Fruit fly (Drosophila melanogaster) whole organism, embryonic: ENCODE data around the gene CG45676.

Experiments used
- Atf6 ChIP-seq: fragments of 200-800 bp; sonication (Bioruptor generic); IDR thresholded peaks from 2 replicates; pipeline ENCODE4 v1.3.6; 2022; ENCODE audit warnings: missing biosample characterization, missing genetic modification characterization
- Awh ChIP-seq: fragments of 200-800 bp; sonication (Bioruptor generic); IDR thresholded peaks from 2 replicates; pipeline ENCODE4, ENCODE4 v1.3.6; 2022; ENCODE audit warnings: missing biosample characterization, missing genetic modification characterization
- BEAF-32 ChIP-seq: fragments of 200-800 bp; sonication (Bioruptor generic); optimal IDR thresholded peaks from 3 replicates; lab custom pipeline; 2017; ENCODE audit warnings: missing biosample characterization, missing genetic modification characterization, mild to moderate bottlenecking, moderate library complexity, missing genetic modification reagents
- CG10209 ChIP-seq: fragments of 200-800 bp; sonication (Bioruptor generic); optimal IDR thresholded peaks from 3 replicates; lab custom pipeline; 2017; ENCODE audit warnings: missing biosample characterization, mild to moderate bottlenecking, missing genetic modification characterization, missing genetic modification reagents
- CG1024 ChIP-seq: fragments of 200-800 bp; sonication (Bioruptor generic); IDR thresholded peaks from 2 replicates; pipeline ENCODE4 v1.3.6; 2022; ENCODE audit warnings: missing biosample characterization, missing genetic modification characterization
- CG10267 ChIP-seq: fragments of 200-800 bp; sonication (Bioruptor generic); optimal IDR thresholded peaks from 2 replicates; lab custom pipeline; 2018; ENCODE audit warnings: missing biosample characterization, mild to moderate bottlenecking, missing genetic modification characterization, moderate library complexity
- CG10274 ChIP-seq: fragments of 200-800 bp; sonication (Bioruptor generic); optimal IDR thresholded peaks from 3 replicates; lab custom pipeline; 2017; ENCODE audit warnings: missing biosample characterization, mild to moderate bottlenecking, missing genetic modification characterization
- CG13296 ChIP-seq: fragments of 200-800 bp; sonication (Bioruptor generic); optimal IDR thresholded peaks from 3 replicates; lab custom pipeline; 2018; ENCODE audit warnings: missing biosample characterization, mild to moderate bottlenecking, missing genetic modification characterization
- CG14050 ChIP-seq: fragments of 200-800 bp; sonication (Bioruptor generic); IDR thresholded peaks from 3 replicates; pipeline ENCODE4 v1.3.6; 2022; ENCODE audit warnings: missing biosample characterization, missing genetic modification characterization
- CG14965 ChIP-seq: fragments of 200-800 bp; sonication (Bioruptor generic); optimal IDR thresholded peaks from 2 replicates; lab custom pipeline; 2016; ENCODE audit warnings: missing biosample characterization, missing genetic modification characterization, borderline replicate concordance
- CG15479 ChIP-seq: fragments of 200-800 bp; sonication (Bioruptor generic); optimal IDR thresholded peaks from 3 replicates; lab custom pipeline; 2019; ENCODE audit warnings: missing biosample characterization, mild to moderate bottlenecking, missing genetic modification characterization, moderate library complexity
- CG15601 ChIP-seq: fragments of 200-800 bp; sonication (Bioruptor generic); optimal IDR thresholded peaks from 3 replicates; lab custom pipeline; 2019; ENCODE audit warnings: missing biosample characterization, mild to moderate bottlenecking, missing genetic modification characterization, moderate library complexity
- CG17186 ChIP-seq: fragments of 200-800 bp; sonication (Bioruptor generic); optimal IDR thresholded peaks from 3 replicates; lab custom pipeline; 2017; ENCODE audit warnings: missing biosample characterization, missing genetic modification reagents, missing genetic modification characterization
- CG1792 ChIP-seq: fragments of 200-800 bp; sonication (Bioruptor generic); optimal IDR thresholded peaks from 2 replicates; lab custom pipeline; 2016; ENCODE audit warnings: missing biosample characterization, missing genetic modification characterization
- CG2116 ChIP-seq: fragments of 200-800 bp; sonication (Bioruptor generic); optimal IDR thresholded peaks from 3 replicates; lab custom pipeline; 2018; ENCODE audit warnings: missing biosample characterization, mild to moderate bottlenecking, missing genetic modification characterization
- CG3281 ChIP-seq: fragments of 200-800 bp; sonication (Bioruptor generic); optimal IDR thresholded peaks from 3 replicates; lab custom pipeline; 2017; ENCODE audit warnings: missing biosample characterization, mild to moderate bottlenecking, missing genetic modification characterization
- CG34422 ChIP-seq: fragments of 200-800 bp; sonication (Bioruptor generic); IDR thresholded peaks from 3 replicates; pipeline ENCODE4 v1.3.6; 2022; ENCODE audit warnings: missing biosample characterization, missing genetic modification characterization
- CG3726 ChIP-seq: fragments of 200-800 bp; sonication (Bioruptor generic); IDR thresholded peaks from 3 replicates; pipeline ENCODE4, ENCODE4 v1.3.6; 2022; ENCODE audit warnings: missing biosample characterization, missing genetic modification characterization
- CG3838 ChIP-seq: fragments of 200-800 bp; sonication (Bioruptor generic); optimal IDR thresholded peaks from 3 replicates; lab custom pipeline; 2016; ENCODE audit warnings: missing biosample characterization, missing genetic modification characterization
- CG4282 ChIP-seq: fragments of 200-800 bp; sonication (Bioruptor generic); optimal IDR thresholded peaks from 2 replicates; lab custom pipeline; 2016; ENCODE audit warnings: missing biosample characterization, missing genetic modification characterization
- CG5245 ChIP-seq: fragments of 200-800 bp; sonication (Bioruptor generic); optimal IDR thresholded peaks from 3 replicates; lab custom pipeline; 2016; ENCODE audit warnings: missing biosample characterization, missing genetic modification characterization
- CG6683 ChIP-seq: fragments of 200-800 bp; sonication (Bioruptor generic); optimal IDR thresholded peaks from 2 replicates; lab custom pipeline; 2017; ENCODE audit warnings: missing biosample characterization, mild to moderate bottlenecking, missing genetic modification characterization, missing genetic modification reagents
- CG7357 ChIP-seq: fragments of 200-800 bp; sonication (Bioruptor generic); IDR thresholded peaks from 3 replicates; pipeline ENCODE4 v1.3.6; 2022; ENCODE audit warnings: missing biosample characterization, missing genetic modification characterization
- CG7786 ChIP-seq: fragments of 200-800 bp; sonication (Bioruptor generic); optimal IDR thresholded peaks from 2 replicates; lab custom pipeline; 2016; ENCODE audit warnings: missing biosample characterization, missing genetic modification characterization
- CG7928 ChIP-seq: fragments of 200-800 bp; sonication (Bioruptor generic); optimal IDR thresholded peaks from 2 replicates; lab custom pipeline; 2017; ENCODE audit warnings: missing biosample characterization, mild to moderate bottlenecking, missing genetic modification characterization
- CG7963 ChIP-seq: fragments of 200-800 bp; sonication (Bioruptor generic); IDR thresholded peaks from 3 replicates; pipeline ENCODE4 v1.3.6; 2022; ENCODE audit warnings: missing biosample characterization, missing genetic modification characterization; ENCODE audit not compliant: partially characterized antibody
- CG8388 ChIP-seq: fragments of 200-800 bp; sonication (Bioruptor generic); optimal IDR thresholded peaks from 2 replicates; lab custom pipeline; 2019; ENCODE audit warnings: missing biosample characterization, mild to moderate bottlenecking, missing genetic modification characterization, moderate library complexity
- CG9797 ChIP-seq: fragments of 200-800 bp; sonication (Bioruptor generic); optimal IDR thresholded peaks from 3 replicates; lab custom pipeline; 2018; ENCODE audit warnings: missing biosample characterization, mild to moderate bottlenecking, missing genetic modification characterization
- Dll ChIP-seq: fragments of 200-800 bp; sonication (Bioruptor generic); IDR thresholded peaks from 4 replicates; pipeline ENCODE4 v1.3.6; 2022; ENCODE audit warnings: missing biosample characterization, missing genetic modification characterization; ENCODE audit not compliant: partially characterized antibody
- Dp ChIP-seq: fragments of 200-800 bp; sonication (Bioruptor generic); optimal IDR thresholded peaks from 2 replicates; lab custom pipeline; 2018; ENCODE audit warnings: missing biosample characterization, mild to moderate bottlenecking, missing genetic modification characterization, moderate library complexity
- Elba2 ChIP-seq: fragments of 200-800 bp; sonication (Bioruptor generic); optimal IDR thresholded peaks from 3 replicates; lab custom pipeline; 2016; ENCODE audit warnings: missing biosample characterization, missing genetic modification characterization
- Fer2 ChIP-seq: fragments of 200-800 bp; sonication (Bioruptor generic); optimal IDR thresholded peaks from 2 replicates; lab custom pipeline; 2018; ENCODE audit warnings: missing biosample characterization, mild to moderate bottlenecking, missing genetic modification characterization, moderate library complexity
- HmgD ChIP-seq: fragments of 200-800 bp; sonication (Bioruptor generic); optimal IDR thresholded peaks from 3 replicates; lab custom pipeline; 2016; ENCODE audit warnings: missing biosample characterization, missing genetic modification characterization
- Ptx1 ChIP-seq: fragments of 200-800 bp; sonication (Bioruptor generic); IDR thresholded peaks from 2 replicates; pipeline ENCODE4 v1.3.6; 2022; ENCODE audit warnings: missing biosample characterization, missing genetic modification characterization
- Sox102F ChIP-seq: fragments of 200-800 bp; sonication (Bioruptor generic); optimal IDR thresholded peaks from 2 replicates; lab custom pipeline; 2018; ENCODE audit warnings: missing biosample characterization, mild to moderate bottlenecking, missing genetic modification characterization, moderate library complexity
- Xrp1 ChIP-seq: fragments of 200-800 bp; sonication (Bioruptor generic); IDR thresholded peaks from 2 replicates; pipeline ENCODE4 v1.3.6; 2022; ENCODE audit warnings: missing biosample characterization, missing genetic modification characterization
- exex ChIP-seq: fragments of 200-800 bp; sonication (Bioruptor generic); optimal IDR thresholded peaks from 4 replicates; lab custom pipeline; 2018; ENCODE audit warnings: missing biosample characterization, mild to moderate bottlenecking, missing genetic modification characterization, moderate library complexity
- fu2 ChIP-seq: fragments of 200-800 bp; sonication (Bioruptor generic); optimal IDR thresholded peaks from 2 replicates; lab custom pipeline; 2016; ENCODE audit warnings: missing biosample characterization, missing genetic modification characterization
- gro ChIP-seq: fragments of 200-800 bp; sonication (Bioruptor generic); optimal IDR thresholded peaks from 2 replicates; lab custom pipeline; 2016; ENCODE audit warnings: missing biosample characterization, missing genetic modification characterization
- hbn ChIP-seq: fragments of 200-800 bp; sonication (Bioruptor generic); IDR thresholded peaks from 2 replicates; pipeline ENCODE4 v1.3.6; 2022; ENCODE audit warnings: missing biosample characterization, missing genetic modification characterization; ENCODE audit not compliant: partially characterized antibody
- lilli ChIP-seq: fragments of 200-800 bp; sonication (Bioruptor generic); optimal IDR thresholded peaks from 3 replicates; lab custom pipeline; 2016; ENCODE audit warnings: missing biosample characterization, missing genetic modification characterization
- lola ChIP-seq, 3 experiments: fragments of >200 bp in 2 of 3; fragments of 200-800 bp in 1 of 3; sonication (Bioruptor generic) in 1 of 3; optimal IDR thresholded peaks; 2 replicates each; lab custom pipeline; 2017 to 2019; ENCODE audit warnings: missing biosample characterization in 3 of 3, missing genetic modification characterization in 3 of 3, mild to moderate bottlenecking in 1 of 3, moderate library complexity in 1 of 3
- pb ChIP-seq: fragments of 200-800 bp; sonication (Bioruptor generic); optimal IDR thresholded peaks from 3 replicates; lab custom pipeline; 2016; ENCODE audit warnings: missing biosample characterization, missing genetic modification characterization
- pfk ChIP-seq: fragments of 200-800 bp; sonication (Bioruptor generic); optimal IDR thresholded peaks from 2 replicates; lab custom pipeline; 2018; ENCODE audit warnings: missing biosample characterization, mild to moderate bottlenecking, missing genetic modification characterization, moderate library complexity
- pho ChIP-seq: fragments of 200-800 bp; sonication (Bioruptor generic); optimal IDR thresholded peaks from 2 replicates; lab custom pipeline; 2016; ENCODE audit warnings: missing biosample characterization, missing genetic modification characterization
- rib ChIP-seq: fragments of 200-800 bp; sonication (Bioruptor generic); IDR thresholded peaks from 2 replicates; pipeline ENCODE4 v1.3.6; 2022; ENCODE audit warnings: missing biosample characterization, missing genetic modification characterization
- ro ChIP-seq: fragments of 200-800 bp; sonication (Bioruptor generic); IDR thresholded peaks from 2 replicates; pipeline ENCODE4 v1.3.6; 2022; ENCODE audit warnings: missing biosample characterization, missing genetic modification characterization
- sens ChIP-seq: fragments of 200-800 bp; sonication (Bioruptor generic); peaks from one replicate; lab custom pipeline; 2016; ENCODE audit warnings: missing biosample characterization, missing genetic modification characterization
- tll ChIP-seq, 2 experiments: fragments of 200-800 bp in 1 of 2; fragments of >200 bp in 1 of 2; sonication (Bioruptor generic) in 1 of 2; optimal IDR thresholded peaks; 2 replicates each; lab custom pipeline; 2017 to 2019; ENCODE audit warnings: missing biosample characterization in 2 of 2, missing genetic modification characterization in 2 of 2, mild to moderate bottlenecking in 1 of 2, moderate library complexity in 1 of 2
- twi ChIP-seq: fragments of 200-800 bp; optimal IDR thresholded peaks from 2 replicates; lab custom pipeline; 2019; ENCODE audit warnings: missing biosample characterization, mild to moderate bottlenecking, missing genetic modification characterization, moderate library complexity
- tx ChIP-seq: fragments of 200-800 bp; sonication (Bioruptor generic); optimal IDR thresholded peaks from 2 replicates; lab custom pipeline; 2016; ENCODE audit warnings: missing biosample characterization, missing genetic modification characterization

CG45676 gene

DNA sequence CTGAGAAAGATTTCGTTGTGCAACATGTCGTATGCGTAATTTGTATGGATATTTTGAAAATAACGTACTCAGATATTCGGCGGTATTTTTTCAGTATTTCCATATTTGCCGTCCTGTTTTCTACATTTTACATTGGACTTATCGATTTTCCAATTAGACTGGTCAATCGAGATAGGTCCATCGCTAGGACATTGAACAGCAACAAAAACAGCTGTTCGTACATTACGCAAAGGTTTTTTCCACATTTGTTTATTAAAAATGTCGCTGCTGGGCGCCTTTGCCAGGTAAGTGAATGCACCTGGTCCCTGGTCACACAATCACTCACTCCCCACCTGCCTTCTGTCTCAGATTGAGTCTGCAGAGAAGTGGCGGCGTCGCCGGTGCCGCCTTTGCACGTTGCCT lies 11.0 kb upstream of the CG45676 start, which contains the start of gene mRpL40 (continued):
- TF ChIP-seq Ptx1 (GFP tag; lab: Robert Waterston, UW), result no peak
- TF ChIP-seq CG13296 (GFP tag; lab: Kevin White, UChicago), result no peak
- TF ChIP-seq ro, result no peak
- TF ChIP-seq tx (GFP tag; lab: Kevin White, UChicago), result no peak
- TF ChIP-seq Xrp1 (GFP tag; lab: Robert Waterston, UW), result no peak
- peak; percentile 71; the same call in 3 of the 4 replicates for TF ChIP-seq Dll (GFP tag; lab: Robert Waterston, UW)
- no peak for TF ChIP-seq CG5245 (GFP tag; lab: Kevin White, UChicago)
- peak; percentile 47 for TF ChIP-seq hbn (GFP tag; lab: Robert Waterston, UW)
- no peak for TF ChIP-seq lilli
- no peak for TF ChIP-seq CG10274 (GFP tag; lab: Kevin White, UChicago)
- TF ChIP-seq CG3281 (GFP tag; lab: Kevin White, UChicago), result no peak
- no peak for TF ChIP-seq Atf6
- TF ChIP-seq fu2 (GFP tag; lab: Kevin White, UChicago), result no peak
- no peak for TF ChIP-seq CG17186 (GFP tag; lab: Kevin White, UChicago)
- no peak for TF ChIP-seq CG4282 (GFP tag; lab: Kevin White, UChicago)
- no peak for TF ChIP-seq pfk (GFP tag; lab: Kevin White, UChicago)
- no peak for TF ChIP-seq CG3726 (GFP tag; lab: Robert Waterston, UW)
- TF ChIP-seq Fer2 (tag; lab: Kevin White, UChicago), result no peak
- no peak for TF ChIP-seq CG6683 (GFP tag; lab: Kevin White, UChicago)
- TF ChIP-seq CG10267, result peak; percentile 31
- no peak for TF ChIP-seq CG1792
- no peak for TF ChIP-seq twi (tag; lab: Kevin White, UChicago)
- TF ChIP-seq CG9797 (GFP tag; lab: Kevin White, UChicago), result no peak
- TF ChIP-seq rib, result 0 out of 2 replicates have a peak, but pooled peaks have one; percentile 19
- TF ChIP-seq CG7357 (GFP tag; lab: Robert Waterston, UW), result no peak
- TF ChIP-seq CG14965 (GFP tag; lab: Kevin White, UChicago), result no peak
- peak; percentile 67 for TF ChIP-seq Dp (GFP tag; lab: Kevin White, UChicago)
- TF ChIP-seq CG7963, result no peak
- TF ChIP-seq CG10209 (GFP tag; lab: Kevin White, UChicago), result no peak
- no peak for TF ChIP-seq HmgD (GFP tag; lab: Kevin White, UChicago)
- no peak for TF ChIP-seq CG34422 (GFP tag; lab: Robert Waterston, UW)
- TF ChIP-seq pho (GFP tag; lab: Kevin White, UChicago), result no peak
- no peak for TF ChIP-seq CG7786
- TF ChIP-seq lola (GFP tag; optimal IDR thresholded peaks at IDR 0.05; lab: Kevin White, UChicago), result no peak
- no peak for TF ChIP-seq CG1024 (GFP tag; lab: Robert Waterston, UW)
- peak; percentile 32 for TF ChIP-seq sens (GFP tag; lab: Kevin White, UChicago)
- no peak for TF ChIP-seq exex (tag; lab: Kevin White, UChicago)
- peak; percentile 50 for TF ChIP-seq BEAF-32 (GFP tag; lab: Kevin White, UChicago)
- no peak for TF ChIP-seq CG15601 (tag; lab: Kevin White, UChicago)
- no peak for TF ChIP-seq Elba2 (GFP tag; lab: Kevin White, UChicago)
- TF ChIP-seq CG3838 (GFP tag; lab: Kevin White, UChicago), result no peak
- TF ChIP-seq Sox102F, result no peak
- no peak for TF ChIP-seq CG7928
- TF ChIP-seq pb (GFP tag; lab: Kevin White, UChicago), result no peak
- TF ChIP-seq tll (GFP tag; optimal IDR thresholded peaks at IDR 0.05; lab: Kevin White, UChicago), result no peak
- no peak for TF ChIP-seq CG14050 (GFP tag; lab: Robert Waterston, UW)
- peak; percentile 81 for TF ChIP-seq CG15479 (GFP tag; lab: Kevin White, UChicago)
- TF ChIP-seq CG8388 (GFP tag; lab: Kevin White, UChicago), result no peak
- TF ChIP-seq gro, result no peak
- peak; percentile 23 for TF ChIP-seq CG2116
- no peak for TF ChIP-seq Awh (GFP tag; lab: Robert Waterston, UW)
